Worm (Caenorhabditis elegans) whole organism, L4 larva: ENCODE measurements around the gene F22F1.3.

Experiments
- F26F4.8 ChIP-seq: fragments of 200-800 bp; sonication (Bioruptor generic); conservative IDR thresholded peaks from 2 replicates; pipeline ENCODE4 v1.3.6; 2022; ENCODE audit warnings: missing genetic modification characterization, missing compliant biosample characterization
- T26A8.4 ChIP-seq: fragments of 200-800 bp; sonication (Bioruptor generic); IDR thresholded peaks from 2 replicates; pipeline ENCODE4 v1.3.6; 2022; ENCODE audit warnings: missing genetic modification characterization, missing compliant biosample characterization
- Y75B8A.6 ChIP-seq: fragments of 200-800 bp; sonication (Bioruptor generic); IDR thresholded peaks from 2 replicates; pipeline ENCODE4 v1.3.6; 2022; ENCODE audit warnings: missing genetic modification reagents, missing genetic modification characterization, missing compliant biosample characterization
- ZK337.2 ChIP-seq: fragments of 200-800 bp; sonication (Bioruptor generic); IDR thresholded peaks from 2 replicates; pipeline ENCODE4 v1.3.6; 2022; ENCODE audit warnings: missing genetic modification reagents, missing genetic modification characterization, missing compliant biosample characterization
- aha-1 ChIP-seq: fragments of 150-350 bp; peaks from one replicate; lab custom pipeline; 2014; ENCODE audit warnings: missing biosample characterization, missing genetic modification characterization
- aly-2 ChIP-seq: sonication (generic microtip); optimal IDR thresholded peaks from 2 replicates; lab custom pipeline; 2018; ENCODE audit warnings: missing biosample characterization, missing genetic modification characterization
- ceh-82 ChIP-seq: sonication (generic microtip); optimal IDR thresholded peaks from 2 replicates; lab custom pipeline; 2017; ENCODE audit warnings: missing biosample characterization, missing genetic modification characterization
- dmd-6 ChIP-seq: fragments of 200-800 bp; sonication (Bioruptor generic); IDR thresholded peaks from 2 replicates; pipeline ENCODE4 v1.3.6; 2022; ENCODE audit warnings: missing genetic modification reagents, missing genetic modification characterization, missing compliant biosample characterization
- dve-1 ChIP-seq: sonication (generic microtip); optimal IDR thresholded peaks from 2 replicates; lab custom pipeline; 2017; ENCODE audit warnings: antibody characterized with exemption, mild to moderate bottlenecking, missing genetic modification characterization, missing compliant biosample characterization; ENCODE audit not compliant: insufficient read depth
- fkh-10 ChIP-seq: fragments of 150-350 bp; optimal IDR thresholded peaks from 2 replicates; lab custom pipeline; 2014; ENCODE audit warnings: missing biosample characterization, missing genetic modification reagents, missing genetic modification characterization
- lin-15B ChIP-seq: fragments of 150-350 bp; sonication (generic microtip); optimal IDR thresholded peaks from 3 replicates; lab custom pipeline; 2014; ENCODE audit warnings: missing biosample characterization, missing genetic modification characterization
- lsy-2 ChIP-seq, 2 experiments: fragments of 150-350 bp in 1 of 2; sonication (generic microtip) in 1 of 2; optimal IDR thresholded peaks; 2 replicates each; lab custom pipeline; 2014 to 2017; ENCODE audit warnings: missing biosample characterization in 2 of 2, missing genetic modification characterization in 2 of 2
- mep-1 ChIP-seq: fragments of 150-350 bp; sonication (generic microtip); optimal IDR thresholded peaks from 3 replicates; lab custom pipeline; 2014; ENCODE audit warnings: missing biosample characterization, missing genetic modification characterization
- nhr-10 ChIP-seq: fragments of 150-350 bp; optimal IDR thresholded peaks from 2 replicates; lab custom pipeline; 2014; ENCODE audit warnings: missing biosample characterization, missing genetic modification characterization
- nhr-111 ChIP-seq: fragments of 200-800 bp; sonication (Bioruptor generic); optimal IDR thresholded peaks from 2 replicates; lab custom pipeline; 2018; ENCODE audit warnings: mild to moderate bottlenecking, missing genetic modification characterization, missing compliant biosample characterization
- nhr-28 ChIP-seq: fragments of 150-350 bp; optimal IDR thresholded peaks from 2 replicates; lab custom pipeline; 2014; ENCODE audit warnings: missing biosample characterization, missing genetic modification characterization
- nhr-42 ChIP-seq: fragments of 200-800 bp; sonication (Bioruptor generic); IDR thresholded peaks from 2 replicates; pipeline ENCODE4 v1.3.6; 2022; ENCODE audit warnings: missing genetic modification characterization, missing compliant biosample characterization
- nhr-6 ChIP-seq: fragments of 150-350 bp; optimal IDR thresholded peaks from 2 replicates; lab custom pipeline; 2014; ENCODE audit warnings: missing biosample characterization, missing genetic modification characterization
- pha-4 ChIP-seq, 2 experiments: fragments of 150-350 bp in 1 of 2; fragments of 200-800 bp in 1 of 2; sonication (Bioruptor generic) in 1 of 2; IDR thresholded peaks in 1 of 2; optimal IDR thresholded peaks in 1 of 2; 2 replicates each; pipeline versions ENCODE4 v1.3.6 to Lab custom; 2014 to 2022; ENCODE audit warnings: missing genetic modification characterization in 2 of 2, missing genetic modification reagents in 2 of 2, missing biosample characterization in 1 of 2, missing compliant biosample characterization in 1 of 2
- pqm-1 ChIP-seq: sonication (generic microtip); optimal IDR thresholded peaks from 2 replicates; lab custom pipeline; 2017; ENCODE audit warnings: missing biosample characterization, missing genetic modification characterization
- snpc-4 ChIP-seq: fragments of 150-350 bp; optimal IDR thresholded peaks from 2 replicates; lab custom pipeline; 2014; ENCODE audit warnings: missing biosample characterization, missing genetic modification characterization
- spr-1 ChIP-seq: sonication (generic microtip); optimal IDR thresholded peaks from 2 replicates; lab custom pipeline; 2016; ENCODE audit warnings: mild to moderate bottlenecking, missing genetic modification characterization, missing compliant biosample characterization
- unc-130 ChIP-seq: sonication (generic microtip); optimal IDR thresholded peaks from 2 replicates; lab custom pipeline; 2016; ENCODE audit warnings: missing genetic modification reagents, missing genetic modification characterization, missing compliant biosample characterization
- unc-39 ChIP-seq: sonication (generic microtip); optimal IDR thresholded peaks from 2 replicates; lab custom pipeline; 2017; ENCODE audit warnings: missing biosample characterization, missing genetic modification characterization
- unc-62 ChIP-seq, 3 experiments: fragments of 150-350 bp in 1 of 3; sonication (generic microtip); optimal IDR thresholded peaks in 2 of 3; peaks in 1 of 3; 1 replicate in 1 of 3; 2 replicates in 2 of 3; lab custom pipeline; 2014 to 2017; ENCODE audit warnings: missing biosample characterization in 3 of 3, missing genetic modification characterization in 3 of 3, missing genetic modification reagents in 3 of 3, missing genotype in 1 of 3
- zfp-2 ChIP-seq: sonication (generic microtip); optimal IDR thresholded peaks from 2 replicates; lab custom pipeline; 2016; ENCODE audit warnings: mild to moderate bottlenecking, missing genetic modification characterization, missing compliant biosample characterization
- zip-2 ChIP-seq: fragments of 150-350 bp; optimal IDR thresholded peaks from 2 replicates; lab custom pipeline; 2014; ENCODE audit warnings: missing biosample characterization, missing genetic modification characterization
- ztf-11 ChIP-seq: fragments of 150-350 bp; optimal IDR thresholded peaks from 2 replicates; lab custom pipeline; 2014; ENCODE audit warnings: missing biosample characterization, missing genetic modification characterization

The F22F1.3 gene

ce11 chrX:8129543-8129942, 33.3 kb downstream of the F22F1.3 start, which contains the start of gene frpr-1:
Gene frpr-1, minus strand, starts transcription at chrX:8129643.
- TF ChIP-seq dve-1 (tag; lab: Kevin White, UChicago) (no peak), unc-62 (GFP tag; optimal IDR thresholded peaks at IDR 0.05 in 1 of 2; lab: Kevin White, UChicago) (peak in 1 of 2 experiments; percentile 38), unc-62 (tag; optimal IDR thresholded peaks at IDR 0.05; lab: Kevin White, UChicago) (no peak), zfp-2 (tag; lab: Kevin White, UChicago) (no peak)

ce11 chrX:8123194-8123593, 39.7 kb downstream of the F22F1.3 start, which contains the start of gene C02B8.12:
Gene C02B8.12, minus strand, starts transcription at chrX:8123368.
- no peak for TF ChIP-seq unc-39 (tag; lab: Kevin White, UChicago)
- TF ChIP-seq aha-1 (tag; lab: Kevin White, UChicago) = peak; percentile 92
- no peak for TF ChIP-seq zfp-2 (tag; lab: Kevin White, UChicago)
- no peak for TF ChIP-seq spr-1
- no peak for TF ChIP-seq ceh-82
- TF ChIP-seq aly-2 (tag; lab: Kevin White, UChicago) = no peak
- TF ChIP-seq unc-130 (GFP tag; lab: Kevin White, UChicago) = no peak

ce11 chrX:8120281-8120680, 42.6 kb downstream of the F22F1.3 start:
- TF ChIP-seq unc-62 (GFP tag; optimal IDR thresholded peaks at IDR 0.05 in 1 of 2; lab: Kevin White, UChicago) (peak in 1 of 2 experiments; percentile 94), unc-62 (tag; optimal IDR thresholded peaks at IDR 0.05; lab: Kevin White, UChicago) (no peak), ceh-82 (no peak)

- peak in 1 of 2 experiments; percentile 34 for TF ChIP-seq unc-62 (GFP tag; optimal IDR thresholded peaks at IDR 0.05 in 1 of 2; lab: Kevin White, UChicago)
- TF ChIP-seq unc-62 (tag; optimal IDR thresholded peaks at IDR 0.05; lab: Kevin White, UChicago) = no peak
- TF ChIP-seq nhr-111 (GFP tag; lab: Kevin White, UChicago) = no peak
These were observed 45.0 kb downstream of the F22F1.3 start for ce11 chrX:8117827-8118317.

ce11 chrX:8116157-8116556, 46.7 kb downstream of the F22F1.3 start, which contains the start of gene hlh-8:
Gene hlh-8, plus strand, starts transcription at chrX:8116457.
- TF ChIP-seq T26A8.4 (GFP tag; lab: Robert Waterston, UW) (no peak), ZK337.2 (GFP tag; lab: Robert Waterston, UW) (no peak), zip-2 (tag; lab: Kevin White, UChicago) (no peak), snpc-4 (tag; lab: Kevin White, UChicago) (no peak), nhr-6 (tag; lab: Kevin White, UChicago) (no peak), pha-4 (GFP tag; IDR thresholded peaks at IDR 0.05; lab: Robert Waterston, UW) (no peak), pha-4 (tag; optimal IDR thresholded peaks at IDR 0.05; lab: Kevin White, UChicago) (no peak), nhr-10 (tag; lab: Kevin White, UChicago) (no peak), pqm-1 (tag; lab: Kevin White, UChicago) (no peak), nhr-111 (GFP tag; lab: Kevin White, UChicago) (no peak), nhr-28 (tag; lab: Kevin White, UChicago) (no peak), nhr-42 (GFP tag; lab: Robert Waterston, UW) (no peak), lsy-2 (tag; optimal IDR thresholded peaks at IDR 0.05; lab: Kevin White, UChicago) (no peak), Y75B8A.6 (GFP tag; lab: Robert Waterston, UW) (no peak), F26F4.8 (GFP tag; lab: Robert Waterston, UW) (no peak), mep-1 (no peak), lin-15B (no peak), ztf-11 (tag; lab: Kevin White, UChicago) (no peak), dmd-6 (no peak), fkh-10 (no peak)
